Worm (Caenorhabditis elegans) whole organism, L1 larva: ENCODE results near the gene col-149.

Source experiments
- nhr-12 ChIP-seq: sonication (generic microtip); optimal IDR thresholded peaks from 2 replicates; lab custom pipeline; 2017; ENCODE audit warnings: missing biosample characterization, missing genetic modification characterization
- nhr-237 ChIP-seq: fragments of 150-350 bp; optimal IDR thresholded peaks from 2 replicates; lab custom pipeline; 2014; ENCODE audit warnings: missing biosample characterization, missing genetic modification characterization
- pag-3 ChIP-seq: sonication (generic microtip); optimal IDR thresholded peaks from 2 replicates; lab custom pipeline; 2017; ENCODE audit warnings: missing genetic modification characterization, mild to moderate bottlenecking, missing compliant biosample characterization, antibody characterized with exemption, borderline replicate concordance; ENCODE audit not compliant: insufficient read depth

ce11 chrV:10260460-10260859 lies 32.2 kb downstream of the col-149 start, which contains the start of gene sri-18:
- TF ChIP-seq nhr-237 (tag; lab: Kevin White, UChicago) (no peak), pag-3 (no peak), nhr-12 (tag; lab: Kevin White, UChicago) (no peak)
